Worm (Caenorhabditis elegans): Measurements from ENCODE around the gene F54D1.1.

ce11 chrIV:11288965-11289364 is 27.3 kb downstream of the F54D1.1 start:
- TF ChIP-seq ztf-4 (tag; optimal IDR thresholded peaks at IDR 0.05), result no peak
- no peak for TF ChIP-seq nhr-12 (tag; optimal IDR thresholded peaks at IDR 0.05)
- TF ChIP-seq lin-15B (tag; optimal IDR thresholded peaks at IDR 0.05), result no peak
- no peak for TF ChIP-seq pag-3 (tag; optimal IDR thresholded peaks at IDR 0.05; ENCODE audit: borderline replicate concordance, insufficient read depth)
- no peak for TF ChIP-seq grh-1 (GFP tag; IDR thresholded peaks at IDR 0.05)
- no peak for TF ChIP-seq sptf-1 (tag; optimal IDR thresholded peaks at IDR 0.05)
- no peak for TF ChIP-seq tlp-1 (tag; optimal IDR thresholded peaks at IDR 0.05)
- no peak for TF ChIP-seq ces-1 (GFP tag; optimal IDR thresholded peaks at IDR 0.05)

Data from whole organism, L1 larva.